Fruit fly (Drosophila melanogaster): ENCODE data around the gene Lcp65Ag2.

dm6 chr3L:6181776-6182175 lies 48.4 kb upstream of the Lcp65Ag2 start, which contains the start of gene CG10274:
- TF ChIP-seq pan (optimal IDR thresholded peaks at IDR 0.05) = no peak
- no peak for TF ChIP-seq psq (optimal IDR thresholded peaks at IDR 0.05)
- no peak for TF ChIP-seq Dll (optimal IDR thresholded peaks at IDR 0.05)
- TF ChIP-seq EcR (GFP tag; optimal IDR thresholded peaks at IDR 0.05) = no peak
- TF ChIP-seq CG8478 (optimal IDR thresholded peaks at IDR 0.05) = no peak
- no peak for TF ChIP-seq usp (GFP tag; optimal IDR thresholded peaks at IDR 0.05)

Data from whole organism.